Worm (Caenorhabditis elegans) whole organism, L4 larva: Measurements from ENCODE around the gene stn-2.
A peak's percentile ranks its signal among the peaks of the same experiment; 100 is the strongest.

Experiments used
- F37D6.2 ChIP-seq: sonication (generic microtip); optimal IDR thresholded peaks from 2 replicates; lab custom pipeline; 2016; ENCODE audit warnings: mild to moderate bottlenecking, missing genetic modification characterization, missing compliant biosample characterization
- R02D3.7 ChIP-seq: fragments of 150-350 bp; sonication (generic microtip); optimal IDR thresholded peaks from 3 replicates; lab custom pipeline; 2014; ENCODE audit warnings: missing biosample characterization, missing genetic modification characterization
- T26A8.4 ChIP-seq: fragments of 200-800 bp; sonication (Bioruptor generic); IDR thresholded peaks from 2 replicates; pipeline ENCODE4 v1.3.6; 2022; ENCODE audit warnings: missing genetic modification characterization, missing compliant biosample characterization
- Y75B8A.6 ChIP-seq: fragments of 200-800 bp; sonication (Bioruptor generic); IDR thresholded peaks from 2 replicates; pipeline ENCODE4 v1.3.6; 2022; ENCODE audit warnings: missing genetic modification reagents, missing genetic modification characterization, missing compliant biosample characterization
- ZK546.5 ChIP-seq, 2 experiments: sonication (generic microtip); optimal IDR thresholded peaks; 2 replicates each; lab custom pipeline; 2017; ENCODE audit warnings: missing biosample characterization in 2 of 2, missing genetic modification characterization in 2 of 2
- aha-1 ChIP-seq: fragments of 150-350 bp; peaks from one replicate; lab custom pipeline; 2014; ENCODE audit warnings: missing biosample characterization, missing genetic modification characterization
- ama-1 ChIP-seq: fragments of 150-350 bp; optimal IDR thresholded peaks from 2 replicates; lab custom pipeline; 2014; ENCODE audit warnings: inconsistent platforms, mixed read lengths
- arid-1 ChIP-seq: fragments of 200-800 bp; sonication (Bioruptor generic); conservative IDR thresholded peaks from 2 replicates; pipeline ENCODE4 v1.3.6; 2022; ENCODE audit warnings: missing genetic modification reagents, missing genetic modification characterization, missing compliant biosample characterization
- attf-4 ChIP-seq: sonication (generic microtip); optimal IDR thresholded peaks from 3 replicates; lab custom pipeline; 2017; ENCODE audit warnings: missing biosample characterization, missing genetic modification characterization
- ceh-32 ChIP-seq: sonication (generic microtip); optimal IDR thresholded peaks from 2 replicates; lab custom pipeline; 2016; ENCODE audit warnings: mild to moderate bottlenecking, missing genetic modification characterization, missing compliant biosample characterization; ENCODE audit not compliant: poor library complexity
- ceh-62 ChIP-seq: sonication (generic microtip); optimal IDR thresholded peaks from 2 replicates; lab custom pipeline; 2017; ENCODE audit warnings: missing biosample characterization, missing genetic modification characterization
- daf-16 ChIP-seq, 3 experiments: sonication (generic microtip); optimal IDR thresholded peaks; 2 replicates each; lab custom pipeline; 2016 to 2017; ENCODE audit warnings: missing genetic modification characterization in 3 of 3, missing genetic modification reagents in 3 of 3, mild to moderate bottlenecking in 2 of 3, missing compliant biosample characterization in 2 of 3, missing biosample characterization in 1 of 3, moderate library complexity in 1 of 3
- daf-19 ChIP-seq: fragments of 200-800 bp; sonication (Bioruptor generic); conservative IDR thresholded peaks from 2 replicates; pipeline ENCODE4 v1.3.6; 2022; ENCODE audit warnings: missing genetic modification characterization, missing compliant biosample characterization
- dmd-9 ChIP-seq: fragments of 200-800 bp; sonication (Bioruptor generic); IDR thresholded peaks from 2 replicates; pipeline ENCODE4 v1.3.6; 2022; ENCODE audit warnings: missing genetic modification reagents, missing genetic modification characterization, missing compliant biosample characterization
- duxl-1 ChIP-seq: sonication (generic microtip); optimal IDR thresholded peaks from 2 replicates; lab custom pipeline; 2016; ENCODE audit warnings: mild to moderate bottlenecking, missing genetic modification characterization, moderate library complexity, missing compliant biosample characterization; ENCODE audit not compliant: poor library complexity
- egl-43 ChIP-seq: fragments of 200-800 bp; sonication (Bioruptor generic); IDR thresholded peaks from 2 replicates; pipeline ENCODE4 v1.3.6; 2022; ENCODE audit warnings: missing genetic modification reagents, missing genetic modification characterization, missing compliant biosample characterization
- fos-1 ChIP-seq: fragments of 150-350 bp; optimal IDR thresholded peaks from 2 replicates; lab custom pipeline; 2014; ENCODE audit warnings: missing biosample characterization, missing genetic modification characterization
- hif-1 ChIP-seq, 2 experiments: sonication (generic microtip); optimal IDR thresholded peaks; 2 replicates each; lab custom pipeline; 2016 to 2017; ENCODE audit warnings: missing compliant biosample characterization in 2 of 2, missing genetic modification characterization in 2 of 2, missing genetic modification reagents in 2 of 2, missing genotype in 2 of 2, mild to moderate bottlenecking in 1 of 2
- hlh-11 ChIP-seq: fragments of 200-800 bp; sonication (Bioruptor generic); optimal IDR thresholded peaks from 2 replicates; lab custom pipeline; 2018; ENCODE audit warnings: mild to moderate bottlenecking, missing genetic modification characterization, missing compliant biosample characterization
- hlh-30 ChIP-seq: sonication (generic microtip); optimal IDR thresholded peaks from 2 replicates; lab custom pipeline; 2017; ENCODE audit warnings: antibody characterized with exemption, mild to moderate bottlenecking, missing genetic modification characterization, missing compliant biosample characterization; ENCODE audit not compliant: insufficient read depth
- jun-1 ChIP-seq: fragments of 150-350 bp; optimal IDR thresholded peaks from 2 replicates; lab custom pipeline; 2014; ENCODE audit warnings: missing biosample characterization, missing genetic modification reagents, missing genetic modification characterization
- lin-1 ChIP-seq: fragments of 200-800 bp; sonication (Bioruptor generic); IDR thresholded peaks from 2 replicates; pipeline ENCODE4 v1.3.6; 2022; ENCODE audit warnings: missing genetic modification reagents, missing genetic modification characterization, missing compliant biosample characterization
- lin-15B ChIP-seq: fragments of 150-350 bp; sonication (generic microtip); optimal IDR thresholded peaks from 3 replicates; lab custom pipeline; 2014; ENCODE audit warnings: missing biosample characterization, missing genetic modification characterization
- lin-39 ChIP-seq: fragments of 150-350 bp; optimal IDR thresholded peaks from 2 replicates; lab custom pipeline; 2014; ENCODE audit warnings: missing biosample characterization, missing genetic modification reagents, missing genetic modification characterization
- lir-3 ChIP-seq: sonication (generic microtip); optimal IDR thresholded peaks from 2 replicates; lab custom pipeline; 2016; ENCODE audit warnings: mild to moderate bottlenecking, missing genetic modification characterization, missing compliant biosample characterization
- madf-5 ChIP-seq, 2 experiments: fragments of 200-800 bp; sonication (Bioruptor generic); IDR thresholded peaks; 2 replicates each; pipeline ENCODE4 v1.3.6; 2022; ENCODE audit warnings: missing compliant biosample characterization in 2 of 2, missing genetic modification characterization in 2 of 2
- mdl-1 ChIP-seq, 2 experiments: fragments of 150-350 bp in 1 of 2; sonication (generic microtip) in 1 of 2; optimal IDR thresholded peaks; 2 replicates each; lab custom pipeline; 2014 to 2017; ENCODE audit warnings: missing biosample characterization in 2 of 2, missing genetic modification characterization in 2 of 2
- nhr-11 ChIP-seq: fragments of 150-350 bp; optimal IDR thresholded peaks from 2 replicates; lab custom pipeline; 2014; ENCODE audit warnings: missing biosample characterization, missing genetic modification characterization
- nhr-25 ChIP-seq: sonication (generic microtip); optimal IDR thresholded peaks from 2 replicates; lab custom pipeline; 2017; ENCODE audit warnings: missing genetic modification characterization, mild to moderate bottlenecking, missing compliant biosample characterization, antibody characterized with exemption, moderate library complexity, borderline replicate concordance; ENCODE audit not compliant: insufficient read depth
- nhr-48 ChIP-seq: sonication (generic microtip); optimal IDR thresholded peaks from 2 replicates; lab custom pipeline; 2016; ENCODE audit warnings: mild to moderate bottlenecking, missing genetic modification characterization, missing compliant biosample characterization
- nhr-6 ChIP-seq: fragments of 150-350 bp; optimal IDR thresholded peaks from 2 replicates; lab custom pipeline; 2014; ENCODE audit warnings: missing biosample characterization, missing genetic modification characterization
- saeg-2 ChIP-seq: fragments of 200-800 bp; sonication (Bioruptor generic); IDR thresholded peaks from 2 replicates; pipeline ENCODE4 v1.3.6; 2022; ENCODE audit warnings: missing genetic modification reagents, missing genetic modification characterization, missing compliant biosample characterization
- sdz-12 ChIP-seq: fragments of 200-800 bp; sonication (Bioruptor generic); optimal IDR thresholded peaks from 2 replicates; lab custom pipeline; 2018; ENCODE audit warnings: mild to moderate bottlenecking, missing genetic modification characterization, missing compliant biosample characterization
- snpc-1.2 ChIP-seq: fragments of 200-800 bp; sonication (Bioruptor generic); IDR thresholded peaks from 2 replicates; pipeline ENCODE4 v1.3.6; 2022; ENCODE audit warnings: missing genetic modification reagents, missing genetic modification characterization, missing compliant biosample characterization
- snpc-4 ChIP-seq: fragments of 150-350 bp; optimal IDR thresholded peaks from 2 replicates; lab custom pipeline; 2014; ENCODE audit warnings: missing biosample characterization, missing genetic modification characterization
- spr-1 ChIP-seq: sonication (generic microtip); optimal IDR thresholded peaks from 2 replicates; lab custom pipeline; 2016; ENCODE audit warnings: mild to moderate bottlenecking, missing genetic modification characterization, missing compliant biosample characterization
- tag-97 ChIP-seq: fragments of 200-800 bp; sonication (Bioruptor generic); IDR thresholded peaks from 2 replicates; pipeline ENCODE4 v1.3.6; 2022; ENCODE audit warnings: missing genetic modification characterization, missing compliant biosample characterization
- tra-1 ChIP-seq: fragments of 200-800 bp; sonication (Bioruptor generic); IDR thresholded peaks from 2 replicates; pipeline ENCODE4 v1.3.6; 2022; ENCODE audit warnings: missing genetic modification reagents, missing genetic modification characterization, missing compliant biosample characterization
- unc-130 ChIP-seq: sonication (generic microtip); optimal IDR thresholded peaks from 2 replicates; lab custom pipeline; 2016; ENCODE audit warnings: missing genetic modification reagents, missing genetic modification characterization, missing compliant biosample characterization
- unc-39 ChIP-seq: sonication (generic microtip); optimal IDR thresholded peaks from 2 replicates; lab custom pipeline; 2017; ENCODE audit warnings: missing biosample characterization, missing genetic modification characterization
- unc-62 ChIP-seq, 3 experiments: fragments of 150-350 bp in 1 of 3; sonication (generic microtip); optimal IDR thresholded peaks in 2 of 3; peaks in 1 of 3; 1 replicate in 1 of 3; 2 replicates in 2 of 3; lab custom pipeline; 2014 to 2017; ENCODE audit warnings: missing biosample characterization in 3 of 3, missing genetic modification characterization in 3 of 3, missing genetic modification reagents in 3 of 3, missing genotype in 1 of 3
- vab-7 ChIP-seq: fragments of 200-800 bp; sonication (Bioruptor generic); IDR thresholded peaks from 2 replicates; pipeline ENCODE4 v1.3.6; 2022; ENCODE audit warnings: missing genetic modification reagents, missing genetic modification characterization, missing compliant biosample characterization
- zag-1 ChIP-seq: fragments of 150-350 bp; optimal IDR thresholded peaks from 2 replicates; lab custom pipeline; 2014; ENCODE audit warnings: missing biosample characterization, missing genetic modification characterization
- zip-2 ChIP-seq: fragments of 150-350 bp; optimal IDR thresholded peaks from 2 replicates; lab custom pipeline; 2014; ENCODE audit warnings: missing biosample characterization, missing genetic modification characterization

Gene stn-2

ce11 chrX:7640811-7641210 lies 39.6 kb downstream of the stn-2 start:
- TF ChIP-seq egl-43 (GFP tag; lab: Robert Waterston, UW) (no peak), tag-97 (GFP tag; lab: Robert Waterston, UW) (no peak), zag-1 (no peak), duxl-1 (tag; lab: Kevin White, UChicago) (no peak), ZK546.5 (tag; optimal IDR thresholded peaks at IDR 0.05; lab: Kevin White, UChicago) (no peak), dmd-9 (GFP tag; lab: Robert Waterston, UW) (no peak), Y75B8A.6 (GFP tag; lab: Robert Waterston, UW) (no peak), lin-1 (GFP tag; lab: Robert Waterston, UW) (no peak), tra-1 (GFP tag; lab: Robert Waterston, UW) (no peak), jun-1 (tag; lab: Kevin White, UChicago) (no peak), ceh-62 (tag; lab: Kevin White, UChicago) (no peak), T26A8.4 (no peak), nhr-11 (tag; lab: Kevin White, UChicago) (no peak), daf-19 (GFP tag; lab: Robert Waterston, UW) (no peak), unc-130 (GFP tag; lab: Kevin White, UChicago) (no peak), nhr-6 (tag; lab: Kevin White, UChicago) (no peak), lir-3 (tag; lab: Kevin White, UChicago) (no peak)
- TF ChIP-seq, all 104 proteins: peak for 0

DNA sequence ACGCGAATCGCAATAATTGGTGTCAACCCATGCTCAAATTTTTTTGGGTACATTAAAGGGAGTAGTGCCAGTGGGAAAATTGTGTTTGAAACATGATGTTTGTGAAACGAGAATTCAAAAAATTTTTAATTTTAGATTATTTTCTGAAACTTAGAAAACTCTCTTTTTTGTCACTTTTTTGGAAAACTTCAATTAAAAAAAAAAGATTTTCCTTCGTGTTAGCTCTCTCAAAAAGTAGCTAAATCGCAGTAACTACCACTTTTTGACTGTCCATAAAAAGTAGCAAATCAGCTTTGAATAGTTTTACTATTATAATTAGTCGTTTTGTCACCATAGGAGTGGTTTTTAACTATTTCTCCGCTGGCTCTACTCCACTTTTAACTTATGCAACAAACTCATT lies 40.0 kb downstream of the stn-2 start:
- TF ChIP-seq aha-1 (tag; lab: Kevin White, UChicago) (peak; percentile 91), ceh-62 (tag; lab: Kevin White, UChicago) (no peak)
- TF ChIP-seq, all 104 proteins: peak for 1

- TF ChIP-seq R02D3.7 (tag; lab: Kevin White, UChicago): no peak
- peak; percentile 47 for TF ChIP-seq hlh-30 (tag; lab: Kevin White, UChicago)
- TF ChIP-seq unc-62 (GFP tag; optimal IDR thresholded peaks at IDR 0.05 in 1 of 2; lab: Kevin White, UChicago): peak in 1 of 2 experiments; percentile 58
- TF ChIP-seq unc-62 (tag; optimal IDR thresholded peaks at IDR 0.05; lab: Kevin White, UChicago): no peak
- no peak for TF ChIP-seq lin-15B (tag; lab: Kevin White, UChicago)
- TF ChIP-seq spr-1 (tag; lab: Kevin White, UChicago): no peak
- TF ChIP-seq aha-1 (tag; lab: Kevin White, UChicago): peak; percentile 50
- TF ChIP-seq nhr-25 (tag; lab: Kevin White, UChicago): no peak
- TF ChIP-seq fos-1 (tag; lab: Kevin White, UChicago): no peak
Observed at ce11 chrX:7638790-7639189, 41.6 kb downstream of the stn-2 start.

DNA sequence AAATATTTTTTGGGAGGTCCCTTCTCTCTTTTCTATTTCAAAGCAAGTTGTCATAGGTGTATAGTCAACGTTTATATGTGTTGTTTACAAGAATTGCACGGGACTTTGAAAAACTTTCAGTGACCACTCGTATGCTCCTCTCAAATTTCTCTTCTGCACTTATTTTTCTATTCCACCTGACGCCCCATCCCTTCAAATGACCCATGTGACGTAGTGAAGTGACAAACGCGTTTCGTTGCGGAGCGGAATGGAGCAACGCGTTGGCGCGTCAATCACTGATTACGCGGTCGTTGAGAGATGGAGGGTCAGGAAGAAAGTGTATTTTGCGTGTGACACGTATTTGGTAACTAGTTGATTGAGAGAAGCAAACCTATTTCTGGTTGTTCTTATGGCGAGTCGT lies 44.4 kb downstream of the stn-2 start:
- TF ChIP-seq snpc-4 (no peak), unc-62 (GFP tag; optimal IDR thresholded peaks at IDR 0.05 in 1 of 2; lab: Kevin White, UChicago) (peak in 1 of 2 experiments; percentile 4), unc-62 (tag; optimal IDR thresholded peaks at IDR 0.05; lab: Kevin White, UChicago) (no peak), saeg-2 (GFP tag; lab: Robert Waterston, UW) (no peak), F37D6.2 (no peak), arid-1 (GFP tag; lab: Robert Waterston, UW) (no peak), attf-4 (tag; lab: Kevin White, UChicago) (no peak), mdl-1 (tag; optimal IDR thresholded peaks at IDR 0.05; lab: Kevin White, UChicago) (peak in 1 of 2 experiments; percentile 9), sdz-12 (GFP tag; lab: Kevin White, UChicago) (no peak), lin-39 (tag; lab: Kevin White, UChicago) (no peak), unc-39 (tag; lab: Kevin White, UChicago) (no peak), hif-1 (tag; optimal IDR thresholded peaks at IDR 0.05; lab: Kevin White, UChicago) (peak in 1 of 2 experiments; percentile 76), daf-19 (GFP tag; lab: Robert Waterston, UW) (no peak), vab-7 (GFP tag; lab: Robert Waterston, UW) (no peak), zip-2 (no peak), ceh-32 (tag; lab: Kevin White, UChicago) (no peak), ama-1 (lab: Kevin White, UChicago) (no peak), T26A8.4 (0 out of 2 replicates have a peak, but pooled peaks have one; percentile 25), nhr-48 (tag; lab: Kevin White, UChicago) (no peak), hlh-30 (tag; lab: Kevin White, UChicago) (peak; percentile 73), snpc-1.2 (GFP tag; lab: Robert Waterston, UW) (no peak), hlh-11 (tag; lab: Kevin White, UChicago) (peak; percentile 87), madf-5 (GFP tag; IDR thresholded peaks at IDR 0.05; lab: Robert Waterston, UW) (no peak), daf-16 (GFP tag; optimal IDR thresholded peaks at IDR 0.05; lab: Kevin White, UChicago) (peak in 1 of 2 experiments; percentile 62), daf-16 (tag; optimal IDR thresholded peaks at IDR 0.05; lab: Kevin White, UChicago) (peak; percentile 35)
